Fruit fly (Drosophila melanogaster): ENCODE results near the gene CG4325.

The CG4325 gene

DNA sequence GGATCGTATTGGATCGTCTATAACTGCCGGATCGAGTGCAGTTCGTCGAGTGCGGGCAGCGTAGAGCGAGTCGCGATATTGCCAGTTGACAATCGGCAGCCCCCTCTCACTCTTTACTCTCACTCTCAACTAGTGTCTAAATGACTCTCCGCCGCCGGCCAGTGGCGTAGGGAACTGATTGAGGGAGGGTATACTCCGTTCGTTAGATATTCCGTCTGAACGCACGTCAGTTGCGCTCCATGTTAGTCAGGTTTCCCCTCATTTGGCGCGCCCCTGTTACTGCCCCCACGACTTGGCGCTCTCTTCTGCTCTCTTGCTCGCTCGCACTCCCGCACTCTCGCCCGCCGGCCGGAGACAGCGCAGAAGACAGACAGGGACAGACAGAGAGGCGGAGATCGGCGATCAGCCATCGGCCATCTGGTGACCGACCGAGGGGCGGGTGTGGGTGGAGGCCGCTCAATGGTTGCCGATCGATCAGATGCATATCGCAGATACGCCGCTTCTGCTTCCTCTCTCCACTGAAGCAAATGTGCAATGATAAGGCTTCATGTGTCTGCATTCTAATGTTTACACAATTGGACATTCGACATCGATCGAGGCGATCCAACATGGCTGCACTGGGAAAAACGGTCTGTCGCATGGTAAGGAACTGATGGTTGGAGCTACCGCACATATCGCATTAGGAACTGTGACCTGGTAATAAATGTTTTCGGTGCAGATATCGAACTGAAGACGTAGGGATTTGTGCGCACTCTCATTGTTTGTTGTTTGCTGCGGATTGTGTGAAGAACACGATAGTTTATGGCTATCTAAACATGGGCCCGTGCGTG, 6.7 kb upstream of the CG4325 start, which contains the start of gene moody (continued):
- TF ChIP-seq NK7.1 (GFP tag; optimal IDR thresholded peaks at IDR 0.05) (peak; percentile 96), pho (GFP tag; optimal IDR thresholded peaks at IDR 0.05) (peak; percentile 98), CG1603 (tag; optimal IDR thresholded peaks at IDR 0.05) (peak; percentile 98), dmrt99B (tag; optimal IDR thresholded peaks at IDR 0.05) (peak; percentile 95), CG13775 (GFP tag; optimal IDR thresholded peaks at IDR 0.05) (peak; percentile 90), Opbp (GFP tag; IDR thresholded peaks at IDR 0.05; ENCODE audit: partially characterized antibody) (0 out of 3 replicates have a peak, but pooled peaks have one; percentile 27), Rfx (GFP tag; IDR thresholded peaks at IDR 0.05) (peak; percentile 100), Sry-δ (GFP tag; optimal IDR thresholded peaks at IDR 0.05) (peak; percentile 60), CG31365 (tag; optimal IDR thresholded peaks at IDR 0.05) (peak; percentile 93), dpn (GFP tag; optimal IDR thresholded peaks at IDR 0.05) (peak; percentile 98 to 99), CG15696 (tag; optimal IDR thresholded peaks at IDR 0.05) (peak; percentile 88), lilli (GFP tag; optimal IDR thresholded peaks at IDR 0.05) (peak; percentile 99), tx (GFP tag; optimal IDR thresholded peaks at IDR 0.05) (peak; percentile 98), chinmo (GFP tag; IDR thresholded peaks at IDR 0.05; ENCODE audit: partially characterized antibody) (peak; percentile 88; the same call in 1 of the 4 replicates), exex (tag; optimal IDR thresholded peaks at IDR 0.05) (peak; percentile 85), GATAe (GFP tag; conservative IDR thresholded peaks at IDR 0.05) (peak; percentile 88), CG10543 (GFP tag; optimal IDR thresholded peaks at IDR 0.05) (peak; percentile 99), h (optimal IDR thresholded peaks at IDR 0.05) (no peak), E2f2 (GFP tag; IDR thresholded peaks at IDR 0.05) (peak; percentile 80), B-H1 (GFP tag; IDR thresholded peaks at IDR 0.05) (peak; percentile 96), dm (GFP tag; optimal IDR thresholded peaks at IDR 0.05) (peak; percentile 94), CG14050 (GFP tag; IDR thresholded peaks at IDR 0.05) (peak; percentile 98), insv (GFP tag; optimal IDR thresholded peaks at IDR 0.05) (peak in 1 of 2 experiments; percentile 82), wek (GFP tag; optimal IDR thresholded peaks at IDR 0.05) (peak; percentile 92), Oli (tag; optimal IDR thresholded peaks at IDR 0.05) (peak; percentile 93), pita (GFP tag; optimal IDR thresholded peaks at IDR 0.05) (no peak), schlank (tag; optimal IDR thresholded peaks at IDR 0.05) (peak; percentile 98), lab (GFP tag; optimal IDR thresholded peaks at IDR 0.05) (peak; percentile 99), slbo (GFP tag; IDR thresholded peaks at IDR 0.05) (peak; percentile 100), CG14441 (GFP tag; IDR thresholded peaks at IDR 0.05) (peak; percentile 99), en (GFP tag; optimal IDR thresholded peaks at IDR 0.05) (peak; percentile 97), org-1 (GFP tag; optimal IDR thresholded peaks at IDR 0.05) (peak; percentile 95), Dad (GFP tag; optimal IDR thresholded peaks at IDR 0.05) (peak; percentile 97), CG12942 (GFP tag; optimal IDR thresholded peaks at IDR 0.05) (peak; percentile 98), CG2678 (tag; optimal IDR thresholded peaks at IDR 0.05) (peak; percentile 97), CG2889 (GFP tag; IDR thresholded peaks at IDR 0.05) (peak; percentile 96), CG14710 (tag; optimal IDR thresholded peaks at IDR 0.05) (peak; percentile 79), sisA (GFP tag; IDR thresholded peaks at IDR 0.05) (peak; percentile 98), CG4730 (GFP tag; IDR thresholded peaks at IDR 0.05) (peak; percentile 97), Vsx1 (GFP tag; optimal IDR thresholded peaks at IDR 0.05) (peak; percentile 89), Awh (GFP tag; IDR thresholded peaks at IDR 0.05) (peak; percentile 98), seq (GFP tag; IDR thresholded peaks at IDR 0.05) (peak; percentile 96), oc (tag; optimal IDR thresholded peaks at IDR 0.05) (peak; percentile 94), Blimp-1 (GFP tag; optimal IDR thresholded peaks at IDR 0.05) (peak; percentile 96), p53 (GFP tag; optimal IDR thresholded peaks at IDR 0.05) (peak; percentile 95), CG2875 (GFP tag; optimal IDR thresholded peaks at IDR 0.05) (peak; percentile 93), CG1233 (GFP tag; optimal IDR thresholded peaks at IDR 0.05) (peak; percentile 94), Dp (GFP tag; optimal IDR thresholded peaks at IDR 0.05) (peak; percentile 34), ftz-f1 (GFP tag; optimal IDR thresholded peaks at IDR 0.05) (peak; percentile 95)
